Worm (Caenorhabditis elegans): ENCODE measurements around the gene clec-117.

DNA sequence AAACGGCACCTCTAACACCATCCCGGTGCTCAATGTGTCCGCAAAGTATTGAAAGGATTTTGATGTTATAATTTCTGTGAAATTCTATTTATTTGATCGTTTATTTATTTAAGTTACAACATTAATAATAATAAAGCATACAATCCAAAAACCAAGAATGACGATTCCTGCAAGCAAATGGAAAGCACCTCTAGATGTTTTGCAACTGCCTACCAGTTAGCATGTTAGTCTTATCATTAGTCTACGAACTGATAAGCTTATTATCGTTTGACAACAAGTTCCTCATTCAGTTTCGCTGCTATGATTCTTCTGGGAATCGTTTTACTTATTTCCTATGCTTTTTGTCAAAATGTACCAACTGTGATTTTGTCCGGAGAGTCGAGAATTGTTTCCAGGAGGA lies 2.9 kb upstream of the clec-117 start, which contains the start of gene K01A2.6:
- TF ChIP-seq aly-2 (tag; optimal IDR thresholded peaks at IDR 0.05): no peak
- TF ChIP-seq dpl-1 (GFP tag; optimal IDR thresholded peaks at IDR 0.05): no peak
- no peak for TF ChIP-seq unc-86 (tag; optimal IDR thresholded peaks at IDR 0.05)
- no peak for TF ChIP-seq elt-3 (tag; optimal IDR thresholded peaks at IDR 0.05)
- no peak for TF ChIP-seq mdl-1 (tag; optimal IDR thresholded peaks at IDR 0.05)
- TF ChIP-seq unc-62 (GFP tag; optimal IDR thresholded peaks at IDR 0.05): no peak
- TF ChIP-seq nhr-237 (tag; optimal IDR thresholded peaks at IDR 0.05): no peak

Data from whole organism, L1 larva.